Fruit fly (Drosophila melanogaster) whole organism, wandering third instar larva: Measurements from ENCODE around the gene CG32280.

ENCODE experiments used
- Abd-B ChIP-seq: fragments of >200 bp; optimal IDR thresholded peaks from 2 replicates; lab custom pipeline; 2017; ENCODE audit warnings: missing biosample characterization, missing genetic modification characterization
- CG32264 ChIP-seq: fragments of 200-800 bp; sonication (Bioruptor generic); optimal IDR thresholded peaks from 2 replicates; lab custom pipeline; 2016; ENCODE audit warnings: missing biosample characterization, missing genetic modification characterization
- CG9705 ChIP-seq: fragments of 200-800 bp; sonication (Bioruptor generic); optimal IDR thresholded peaks from 2 replicates; lab custom pipeline; 2018; ENCODE audit warnings: missing biosample characterization, mild to moderate bottlenecking, missing genetic modification characterization
- CrebA ChIP-seq: fragments of 200-800 bp; sonication (Bioruptor generic); optimal IDR thresholded peaks from 2 replicates; lab custom pipeline; 2016; ENCODE audit warnings: missing biosample characterization, mild to moderate bottlenecking, missing genetic modification characterization, borderline replicate concordance
- Dfd ChIP-seq: fragments of >200 bp; optimal IDR thresholded peaks from 2 replicates; lab custom pipeline; 2017; ENCODE audit warnings: missing biosample characterization, missing genetic modification characterization
- Dif ChIP-seq: fragments of 200-275, 200-300 bp; sonication (Bioruptor generic); optimal IDR thresholded peaks from 2 replicates; lab custom pipeline; 2018; ENCODE audit warnings: missing biosample characterization, missing genetic modification characterization; ENCODE audit not compliant: partially characterized antibody
- GATAd ChIP-seq: sonication (Bioruptor generic); optimal IDR thresholded peaks from 2 replicates; lab custom pipeline; 2016; ENCODE audit warnings: missing biosample characterization, missing genetic modification characterization
- HLH106 ChIP-seq: fragments of 200-800 bp; optimal IDR thresholded peaks from 3 replicates; lab custom pipeline; 2019; ENCODE audit warnings: missing biosample characterization, mild to moderate bottlenecking, missing genetic modification characterization, moderate library complexity
- Hnf4 ChIP-seq: fragments of 200-800 bp; sonication (Bioruptor generic); optimal IDR thresholded peaks from 2 replicates; lab custom pipeline; 2016; ENCODE audit warnings: missing biosample characterization, mild to moderate bottlenecking, missing genetic modification characterization
- Hr78 ChIP-seq: fragments of >200 bp; optimal IDR thresholded peaks from 2 replicates; lab custom pipeline; 2017; ENCODE audit warnings: missing biosample characterization, missing genetic modification characterization
- Hr83 ChIP-seq: fragments of 200-300 bp; sonication (Bioruptor generic); optimal IDR thresholded peaks from 2 replicates; lab custom pipeline; 2016; ENCODE audit warnings: missing biosample characterization, mild to moderate bottlenecking, missing genetic modification characterization, moderate library complexity; ENCODE audit not compliant: poor library complexity, severe bottlenecking
- Jra ChIP-seq: sonication (Bioruptor generic); optimal IDR thresholded peaks from 2 replicates; lab custom pipeline; 2016; ENCODE audit warnings: missing biosample characterization, missing genetic modification characterization
- Mio ChIP-seq: sonication (Bioruptor generic); optimal IDR thresholded peaks from 2 replicates; lab custom pipeline; 2016; ENCODE audit warnings: missing biosample characterization, missing genetic modification characterization
- Myc ChIP-seq: fragments of >200 bp; optimal IDR thresholded peaks from 2 replicates; lab custom pipeline; 2017
- N ChIP-seq: fragments of >200 bp; optimal IDR thresholded peaks from 2 replicates; lab custom pipeline; 2018; ENCODE audit warnings: missing biosample characterization, missing external identifiers, missing genetic modification characterization
- OdsH ChIP-seq: fragments of 200-800 bp; sonication (Bioruptor generic); optimal IDR thresholded peaks from 2 replicates; lab custom pipeline; 2016; ENCODE audit warnings: missing biosample characterization, mild to moderate bottlenecking, missing genetic modification characterization
- Rel ChIP-seq, 2 experiments: fragments of 200-800 bp; sonication (Bioruptor generic) in 1 of 2; optimal IDR thresholded peaks; 2 replicates in 1 of 2; 3 replicates in 1 of 2; lab custom pipeline; 2016 to 2019; ENCODE audit warnings: mild to moderate bottlenecking in 2 of 2, missing biosample characterization in 2 of 2, missing genetic modification characterization in 2 of 2, moderate library complexity in 1 of 2
- Sp1 ChIP-seq: fragments of 200-800 bp; sonication (Bioruptor generic); optimal IDR thresholded peaks from 3 replicates; lab custom pipeline; 2019; ENCODE audit warnings: missing biosample characterization, mild to moderate bottlenecking, missing genetic modification characterization, moderate library complexity
- Vsx2 ChIP-seq: fragments of 200-300, 225-300 bp; sonication (Bioruptor generic); optimal IDR thresholded peaks from 2 replicates; lab custom pipeline; 2018; ENCODE audit warnings: missing biosample characterization, missing genetic modification characterization; ENCODE audit not compliant: partially characterized antibody
- br ChIP-seq: fragments of 200-800 bp; sonication (Bioruptor generic); optimal IDR thresholded peaks from 2 replicates; lab custom pipeline; 2016; ENCODE audit warnings: missing biosample characterization, missing genetic modification characterization
- brk ChIP-seq: fragments of 200-800 bp; sonication (Bioruptor generic); optimal IDR thresholded peaks from 2 replicates; lab custom pipeline; 2016; ENCODE audit warnings: missing biosample characterization, mild to moderate bottlenecking, missing genetic modification characterization
- dl ChIP-seq, 2 experiments: fragments of 175-275, 200-275 bp in 1 of 2; fragments of 200-275 bp in 1 of 2; sonication (Bioruptor generic); optimal IDR thresholded peaks; lab custom pipeline; 2018; ENCODE audit warnings: mild to moderate bottlenecking in 2 of 2, missing biosample characterization in 2 of 2, missing genetic modification characterization in 2 of 2, moderate library complexity in 2 of 2; ENCODE audit not compliant: partially characterized antibody in 2 of 2, insufficient read depth in 1 of 2
- dmrt93B ChIP-seq: fragments of 200-800 bp; sonication (Bioruptor generic); optimal IDR thresholded peaks from 2 replicates; lab custom pipeline; 2018; ENCODE audit warnings: missing biosample characterization, mild to moderate bottlenecking, missing genetic modification characterization
- dsf ChIP-seq: sonication (Bioruptor generic); optimal IDR thresholded peaks from 2 replicates; lab custom pipeline; 2016; ENCODE audit warnings: missing biosample characterization, missing genetic modification characterization, borderline replicate concordance
- ey ChIP-seq: fragments of 200-800 bp; sonication (Bioruptor generic); optimal IDR thresholded peaks from 2 replicates; lab custom pipeline; 2016; ENCODE audit warnings: missing biosample characterization, missing genetic modification characterization
- foxo ChIP-seq, 2 experiments: fragments of 200-800 bp; sonication (Bioruptor generic); optimal IDR thresholded peaks; 2 replicates in 1 of 2; 3 replicates in 1 of 2; lab custom pipeline; 2016 to 2017; ENCODE audit warnings: missing biosample characterization in 2 of 2, missing genetic modification characterization in 2 of 2
- fru ChIP-seq: fragments of 200-800 bp; sonication (Bioruptor generic); optimal IDR thresholded peaks from 3 replicates; lab custom pipeline; 2016; ENCODE audit warnings: missing biosample characterization, mild to moderate bottlenecking, missing genetic modification characterization
- h ChIP-seq: fragments of 200-800 bp; sonication (Bioruptor generic); optimal IDR thresholded peaks from 3 replicates; lab custom pipeline; 2016; ENCODE audit warnings: missing biosample characterization, mild to moderate bottlenecking, missing genetic modification characterization
- jim ChIP-seq: fragments of 175-275, 200-325 bp; sonication (Bioruptor generic); optimal IDR thresholded peaks from 2 replicates; lab custom pipeline; 2016; ENCODE audit warnings: missing biosample characterization, mild to moderate bottlenecking, missing genetic modification characterization
- lola ChIP-seq: fragments of >200 bp; optimal IDR thresholded peaks from 2 replicates; lab custom pipeline; 2017; ENCODE audit warnings: missing biosample characterization, missing genetic modification characterization
- pan ChIP-seq: fragments of >200 bp; optimal IDR thresholded peaks from 2 replicates; lab custom pipeline; 2017
- psq ChIP-seq: fragments of 200-800 bp; sonication (Bioruptor generic); optimal IDR thresholded peaks from 3 replicates; lab custom pipeline; 2017; ENCODE audit warnings: missing biosample characterization, mild to moderate bottlenecking, missing genetic modification characterization, moderate library complexity
- rgr ChIP-seq: fragments of 200-800 bp; sonication (Bioruptor generic); optimal IDR thresholded peaks from 3 replicates; lab custom pipeline; 2016; ENCODE audit warnings: missing biosample characterization, mild to moderate bottlenecking, missing genetic modification characterization
- sage ChIP-seq: fragments of 200-800 bp; sonication (Bioruptor generic); optimal IDR thresholded peaks from 2 replicates; lab custom pipeline; 2016; ENCODE audit warnings: missing biosample characterization, mild to moderate bottlenecking, missing genetic modification characterization
- sv ChIP-seq: fragments of 200-800 bp; sonication (Bioruptor generic); optimal IDR thresholded peaks from 3 replicates; lab custom pipeline; 2016; ENCODE audit warnings: missing biosample characterization, missing genetic modification characterization
- tai ChIP-seq: sonication (Bioruptor generic); optimal IDR thresholded peaks from 2 replicates; lab custom pipeline; 2016; ENCODE audit warnings: missing biosample characterization, missing genetic modification characterization
- usp ChIP-seq: fragments of >200 bp; optimal IDR thresholded peaks from 2 replicates; lab custom pipeline; 2017; ENCODE audit warnings: missing biosample characterization, missing genetic modification characterization
- woc ChIP-seq: sonication (Bioruptor generic); optimal IDR thresholded peaks from 2 replicates; lab custom pipeline; 2016; ENCODE audit warnings: missing biosample characterization, mild to moderate bottlenecking, missing genetic modification characterization

The CG32280 gene

dm6 chr3L:3164951-3165350, at the start of gene CG32280:
Gene CG32280 (plus strand): TSS chr3L:3165181.
- TF ChIP-seq rgr (GFP tag; lab: Kevin White, UChicago) (peak; percentile 23), lola (no peak), Vsx2 (GFP tag; lab: Kevin White, UChicago) (no peak), sv (no peak), br (no peak), woc (GFP tag; lab: Kevin White, UChicago) (peak; percentile 27), ey (GFP tag; lab: Kevin White, UChicago) (no peak), pan (lab: Kevin White, UChicago) (no peak), Hr83 (GFP tag; lab: Kevin White, UChicago) (peak; percentile 17), Hnf4 (GFP tag; lab: Kevin White, UChicago) (no peak), tai (GFP tag; lab: Kevin White, UChicago) (no peak), dsf (no peak), CG9705 (no peak), h (GFP tag; lab: Kevin White, UChicago) (peak; percentile 66), Jra (GFP tag; lab: Kevin White, UChicago) (no peak), Dfd (GFP tag; lab: Kevin White, UChicago) (no peak), foxo (GFP tag; optimal IDR thresholded peaks at IDR 0.05; lab: Kevin White, UChicago) (peak in 1 of 2 experiments; percentile 41), OdsH (GFP tag; lab: Kevin White, UChicago) (peak; percentile 6), dmrt93B (no peak), psq (GFP tag; lab: Kevin White, UChicago) (no peak), HLH106 (tag; lab: Kevin White, UChicago) (peak; percentile 7), fru (GFP tag; lab: Kevin White, UChicago) (no peak), Sp1 (GFP tag; lab: Kevin White, UChicago) (peak; percentile 15), sage (no peak), Dif (no peak), Hr78 (GFP tag; lab: Kevin White, UChicago) (no peak), usp (no peak), dl (GFP tag; optimal IDR thresholded peaks at IDR 0.05; lab: Kevin White, UChicago; ENCODE audit: insufficient read depth in 1 of 2, partially characterized antibody in 2 of 2) (no peak), Abd-B (no peak), brk (GFP tag; lab: Kevin White, UChicago) (no peak), CG32264 (GFP tag; lab: Kevin White, UChicago) (no peak), CrebA (GFP tag; lab: Kevin White, UChicago) (no peak), GATAd (GFP tag; lab: Kevin White, UChicago) (no peak), N (GFP tag; lab: Kevin White, UChicago) (no peak), Myc (lab: Kevin White, UChicago) (no peak), Mio (GFP tag; lab: Kevin White, UChicago) (no peak), Rel (GFP tag; optimal IDR thresholded peaks at IDR 0.05; lab: Kevin White, UChicago) (no peak), Rel (tag; optimal IDR thresholded peaks at IDR 0.05; lab: Kevin White, UChicago) (peak; percentile 53), jim (GFP tag; lab: Kevin White, UChicago) (no peak)

dm6 chr3L:3121769-3122432, 43.1 kb upstream of the CG32280 start:
- TF ChIP-seq Sp1 (GFP tag; lab: Kevin White, UChicago) (peak; percentile 8), Dfd (GFP tag; lab: Kevin White, UChicago) (no peak), brk (GFP tag; lab: Kevin White, UChicago) (no peak)
